Worm (Caenorhabditis elegans): ENCODE data around the gene C50E3.15.

Gene C50E3.15

DNA sequence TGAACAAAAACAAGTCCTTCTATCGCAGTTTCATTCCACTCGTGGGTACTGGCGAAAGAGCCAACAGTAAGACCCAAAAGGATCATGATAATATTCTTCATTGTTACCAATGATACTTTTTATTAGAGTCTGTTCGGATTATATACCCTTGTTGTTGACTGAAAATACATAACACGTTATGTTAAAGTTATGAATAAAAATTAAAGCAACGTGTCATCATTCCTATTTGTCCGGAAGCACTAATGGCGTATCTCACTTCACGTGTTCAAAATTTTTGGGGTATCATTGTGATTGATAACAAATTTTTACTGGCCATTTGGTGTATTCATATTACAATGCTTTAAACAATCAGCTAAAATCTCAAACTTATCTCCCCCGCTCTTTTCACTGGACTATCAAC lies 16.8 kb upstream of the C50E3.15 start, which contains the start of gene scl-26:
TSS of gene scl-26 (minus strand) at position 101 of the 400 bp plus-strand sequence.
- TF ChIP-seq klf-2 (GFP tag; conservative IDR thresholded peaks at IDR 0.05) (no peak), ztf-23 (GFP tag; IDR thresholded peaks at IDR 0.05) (no peak), T22C8.4 (GFP tag; IDR thresholded peaks at IDR 0.05) (no peak)

DNA sequence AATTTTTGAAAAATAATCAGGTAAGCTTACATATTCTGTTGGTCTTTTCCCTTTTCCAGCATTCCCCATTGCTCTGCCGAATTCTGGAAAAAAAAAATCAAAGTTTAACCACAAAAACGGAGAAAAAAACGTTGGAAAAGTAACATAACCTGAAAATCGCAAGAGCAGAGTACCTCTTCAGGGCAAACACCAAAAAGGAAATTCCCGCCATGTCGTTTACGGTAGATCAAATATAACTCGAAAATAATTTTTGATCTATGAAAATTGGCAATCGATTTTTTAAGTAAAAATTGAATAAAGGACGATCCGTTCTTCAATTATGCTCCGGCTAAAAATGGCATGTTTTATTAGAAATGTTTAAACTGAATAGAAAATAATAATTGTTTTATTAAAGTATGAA lies 14.8 kb upstream of the C50E3.15 start, which contains the start of gene C50E3.11:
TSS of gene C50E3.11 (minus strand) at position 83 of the 400 bp plus-strand sequence.
- TF ChIP-seq med-1 (GFP tag; optimal IDR thresholded peaks at IDR 0.05; ENCODE audit: insufficient read depth) (no peak), flt-1 (GFP tag; IDR thresholded peaks at IDR 0.05) (no peak), klf-2 (GFP tag; conservative IDR thresholded peaks at IDR 0.05) (no peak), ztf-23 (GFP tag; IDR thresholded peaks at IDR 0.05) (no peak), cog-1 (tag; optimal IDR thresholded peaks at IDR 0.05) (no peak), tab-1 (GFP tag; IDR thresholded peaks at IDR 0.05) (no peak), ztf-29 (GFP tag; IDR thresholded peaks at IDR 0.05) (no peak), T22C8.4 (GFP tag; IDR thresholded peaks at IDR 0.05) (no peak), ref-1 (GFP tag; conservative IDR thresholded peaks at IDR 0.05) (no peak)

DNA sequence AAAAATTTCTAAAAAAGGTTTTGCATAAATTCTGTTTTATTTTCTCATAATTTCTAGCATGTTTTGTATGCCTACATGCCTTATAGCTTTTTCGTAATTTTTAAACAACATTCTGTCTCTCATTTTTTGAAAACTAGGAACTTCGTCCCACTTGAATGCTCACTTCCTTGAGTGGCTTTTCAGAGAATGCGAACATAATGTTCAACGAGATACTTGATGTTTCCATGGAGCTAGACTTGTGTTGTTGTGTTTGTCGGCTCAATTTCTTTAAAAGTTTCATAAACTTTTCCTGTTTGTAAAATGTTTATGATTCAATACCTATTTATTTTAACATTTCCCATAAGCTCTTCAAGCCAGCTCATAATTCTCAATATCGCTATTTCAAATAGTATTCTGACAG lies 13.4 kb upstream of the C50E3.15 start, which contains the start of gene clec-213:
TSS of gene clec-213 (plus strand) at position 301 of the 400 bp plus-strand sequence.
- TF ChIP-seq med-1 (GFP tag; optimal IDR thresholded peaks at IDR 0.05; ENCODE audit: insufficient read depth) (no peak), tab-1 (GFP tag; IDR thresholded peaks at IDR 0.05) (no peak), flt-1 (GFP tag; IDR thresholded peaks at IDR 0.05) (no peak), T22C8.4 (GFP tag; IDR thresholded peaks at IDR 0.05) (no peak), ztf-23 (GFP tag; IDR thresholded peaks at IDR 0.05) (no peak), cog-1 (tag; optimal IDR thresholded peaks at IDR 0.05) (no peak), klf-2 (GFP tag; conservative IDR thresholded peaks at IDR 0.05) (no peak), ref-1 (GFP tag; conservative IDR thresholded peaks at IDR 0.05) (no peak), ztf-29 (GFP tag; IDR thresholded peaks at IDR 0.05) (no peak)

DNA sequence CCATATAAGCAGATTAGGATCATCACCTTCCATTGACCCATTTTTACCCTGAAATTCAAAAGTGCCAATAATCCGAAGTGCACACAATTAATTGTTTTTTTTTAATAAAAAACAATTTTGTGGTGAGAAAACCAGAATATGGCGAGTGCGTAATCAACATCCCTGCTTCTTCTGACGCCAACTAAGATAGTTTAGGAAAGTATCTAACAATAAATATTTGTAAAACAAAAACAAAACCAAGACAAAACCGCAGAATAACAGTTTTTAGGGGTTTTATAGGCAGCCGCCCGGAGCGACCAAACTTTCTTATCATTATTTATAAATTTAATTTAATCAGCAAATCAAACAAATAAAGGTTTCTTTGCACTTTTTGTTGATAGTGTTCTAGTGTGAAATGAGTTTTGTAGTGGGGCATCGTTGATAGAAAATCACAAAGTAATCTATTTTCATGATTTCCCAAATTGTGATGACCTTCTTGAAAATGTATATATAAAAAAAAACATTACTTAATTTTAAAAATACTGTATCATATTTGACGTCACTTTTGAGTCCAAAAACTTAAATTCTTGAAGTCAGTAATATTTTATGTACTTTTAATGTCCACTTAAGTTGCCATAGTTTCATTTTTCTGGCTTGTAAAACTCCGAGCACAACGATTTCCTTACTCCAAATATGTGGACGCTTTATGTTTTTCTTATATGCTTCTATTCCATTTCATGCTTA lies 8.4 kb upstream of the C50E3.15 start, which contains the start of the genes folt-3 and clec-214:
TSS of gene folt-3 (minus strand) at position 51 of the 723 bp plus-strand sequence.
TSS of gene clec-214 (plus strand) at position 673 of the 723 bp plus-strand sequence.
- no peak for TF ChIP-seq ref-1 (GFP tag; conservative IDR thresholded peaks at IDR 0.05)
- no peak for TF ChIP-seq ztf-23 (GFP tag; IDR thresholded peaks at IDR 0.05)
- TF ChIP-seq T22C8.4 (GFP tag; IDR thresholded peaks at IDR 0.05), result no peak
- TF ChIP-seq tab-1 (GFP tag; IDR thresholded peaks at IDR 0.05), result no peak
- TF ChIP-seq klf-2 (GFP tag; conservative IDR thresholded peaks at IDR 0.05), result no peak
- no peak for TF ChIP-seq med-1 (GFP tag; optimal IDR thresholded peaks at IDR 0.05; ENCODE audit: insufficient read depth)
- TF ChIP-seq flt-1 (GFP tag; IDR thresholded peaks at IDR 0.05), result no peak
- TF ChIP-seq ztf-29 (GFP tag; IDR thresholded peaks at IDR 0.05), result no peak
- TF ChIP-seq cog-1 (tag; optimal IDR thresholded peaks at IDR 0.05), result no peak

DNA sequence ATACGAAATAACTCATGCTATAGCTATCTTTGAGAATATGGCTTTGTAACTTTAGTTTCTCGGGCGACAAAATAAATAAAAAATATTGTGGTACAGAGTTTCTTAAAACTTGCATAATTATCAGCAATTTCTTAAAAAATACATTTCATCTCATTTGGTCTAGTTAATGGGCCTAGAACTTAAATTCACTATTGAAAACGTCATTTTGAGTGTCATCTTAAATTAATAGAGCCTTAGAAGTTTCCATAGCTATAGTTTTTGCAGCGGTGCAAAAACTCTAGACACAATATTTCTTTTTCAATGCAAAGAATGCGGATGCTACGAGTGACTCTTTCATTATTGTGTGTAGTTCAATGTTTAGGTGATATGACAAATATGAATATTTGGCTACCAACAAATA lies 6.2 kb upstream of the C50E3.15 start, which contains the start of gene clec-215:
TSS of gene clec-215 (plus strand) at position 301 of the 400 bp plus-strand sequence.
- no peak for TF ChIP-seq ref-1 (GFP tag; conservative IDR thresholded peaks at IDR 0.05)
- no peak for TF ChIP-seq ztf-23 (GFP tag; IDR thresholded peaks at IDR 0.05)
- no peak for TF ChIP-seq flt-1 (GFP tag; IDR thresholded peaks at IDR 0.05)
- TF ChIP-seq ztf-29 (GFP tag; IDR thresholded peaks at IDR 0.05), result no peak
- TF ChIP-seq tab-1 (GFP tag; IDR thresholded peaks at IDR 0.05), result no peak
- TF ChIP-seq cog-1 (tag; optimal IDR thresholded peaks at IDR 0.05), result no peak
- no peak for TF ChIP-seq med-1 (GFP tag; optimal IDR thresholded peaks at IDR 0.05; ENCODE audit: insufficient read depth)
- TF ChIP-seq T22C8.4 (GFP tag; IDR thresholded peaks at IDR 0.05), result no peak
- TF ChIP-seq klf-2 (GFP tag; conservative IDR thresholded peaks at IDR 0.05), result no peak

DNA sequence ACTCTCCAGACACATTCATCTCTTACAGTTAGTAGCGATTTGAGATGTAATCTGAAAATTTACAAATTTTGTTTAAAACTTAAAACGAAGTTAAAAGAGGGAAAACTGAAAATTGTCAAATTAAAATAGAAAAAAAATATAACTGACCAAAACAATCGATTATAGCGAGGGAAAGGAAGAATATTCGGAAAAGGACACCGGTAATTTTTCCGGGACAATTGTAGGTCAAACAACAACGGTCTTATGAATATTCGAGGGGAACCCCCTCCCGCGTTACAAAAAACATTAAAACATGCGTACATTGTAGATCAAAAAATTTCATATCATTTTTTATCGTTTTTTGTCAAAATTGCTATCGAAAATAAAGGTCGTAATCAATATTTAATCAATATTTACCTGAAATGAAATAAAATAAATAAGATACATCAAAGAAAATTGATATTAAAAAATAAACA lies 3.8 kb downstream of the C50E3.15 start, which contains the start of gene C50E3.12:
TSS of gene C50E3.12 (minus strand) at position 51 of the 455 bp plus-strand sequence.
- TF ChIP-seq ztf-29 (GFP tag; IDR thresholded peaks at IDR 0.05), result no peak
- TF ChIP-seq ref-1 (GFP tag; conservative IDR thresholded peaks at IDR 0.05), result no peak
- TF ChIP-seq cog-1 (tag; optimal IDR thresholded peaks at IDR 0.05), result no peak
- no peak for TF ChIP-seq klf-2 (GFP tag; conservative IDR thresholded peaks at IDR 0.05)
- no peak for TF ChIP-seq ztf-23 (GFP tag; IDR thresholded peaks at IDR 0.05)
- TF ChIP-seq T22C8.4 (GFP tag; IDR thresholded peaks at IDR 0.05), result no peak
- no peak for TF ChIP-seq flt-1 (GFP tag; IDR thresholded peaks at IDR 0.05)
- TF ChIP-seq med-1 (GFP tag; optimal IDR thresholded peaks at IDR 0.05; ENCODE audit: insufficient read depth), result no peak
- TF ChIP-seq tab-1 (GFP tag; IDR thresholded peaks at IDR 0.05), result no peak

DNA sequence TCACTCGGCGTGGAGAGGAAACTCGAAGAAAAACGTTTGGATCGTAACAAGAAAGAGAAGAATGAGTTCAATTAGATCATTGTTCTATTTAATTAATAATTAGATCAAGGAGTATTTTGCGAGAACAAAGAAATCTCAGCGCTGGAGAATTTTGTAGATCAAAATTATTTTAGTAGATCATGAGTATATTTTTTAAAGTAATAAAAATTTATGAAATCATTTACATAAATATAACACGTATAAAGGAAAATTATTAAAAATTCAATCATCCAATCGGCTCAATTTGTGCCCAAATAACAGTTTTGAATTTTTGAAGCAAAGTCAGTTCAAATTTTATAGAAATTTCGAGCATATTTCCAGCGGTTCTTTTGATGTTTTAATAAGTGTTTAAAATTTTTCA lies 5.9 kb downstream of the C50E3.15 start, which contains the start of gene C50E3.13:
TSS of gene C50E3.13 (minus strand) at position 101 of the 400 bp plus-strand sequence.
- no peak for TF ChIP-seq klf-2 (GFP tag; conservative IDR thresholded peaks at IDR 0.05)
- TF ChIP-seq tab-1 (GFP tag; IDR thresholded peaks at IDR 0.05), result no peak
- no peak for TF ChIP-seq ref-1 (GFP tag; conservative IDR thresholded peaks at IDR 0.05)
- TF ChIP-seq med-1 (GFP tag; optimal IDR thresholded peaks at IDR 0.05; ENCODE audit: insufficient read depth), result no peak
- TF ChIP-seq flt-1 (GFP tag; IDR thresholded peaks at IDR 0.05), result no peak
- TF ChIP-seq T22C8.4 (GFP tag; IDR thresholded peaks at IDR 0.05), result no peak
- TF ChIP-seq cog-1 (tag; optimal IDR thresholded peaks at IDR 0.05), result no peak
- no peak for TF ChIP-seq ztf-23 (GFP tag; IDR thresholded peaks at IDR 0.05)

DNA sequence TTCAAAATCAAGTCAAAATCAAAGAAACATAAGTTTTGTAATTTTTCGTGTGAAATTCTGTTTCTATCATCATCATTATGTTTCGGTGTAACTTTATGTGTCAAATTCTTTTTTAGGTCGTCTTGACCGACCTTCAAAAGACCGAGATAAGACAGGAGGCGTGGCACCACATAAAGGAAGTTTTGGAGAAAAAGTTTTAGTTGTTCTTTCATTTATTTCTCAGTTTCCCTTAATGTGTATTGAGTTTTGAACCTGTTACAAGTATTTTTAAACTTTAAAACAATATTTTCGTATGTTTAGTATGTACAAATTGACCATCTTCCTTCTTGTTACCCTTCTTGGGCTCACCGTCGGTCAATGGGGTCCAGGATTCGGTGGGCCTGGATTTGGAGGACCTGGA lies 6.4 kb downstream of the C50E3.15 start, which contains the start of gene grsp-4:
TSS of gene grsp-4 (plus strand) at position 301 of the 400 bp plus-strand sequence.
- TF ChIP-seq klf-2 (GFP tag; conservative IDR thresholded peaks at IDR 0.05) (no peak), ztf-29 (GFP tag; IDR thresholded peaks at IDR 0.05) (no peak)

DNA sequence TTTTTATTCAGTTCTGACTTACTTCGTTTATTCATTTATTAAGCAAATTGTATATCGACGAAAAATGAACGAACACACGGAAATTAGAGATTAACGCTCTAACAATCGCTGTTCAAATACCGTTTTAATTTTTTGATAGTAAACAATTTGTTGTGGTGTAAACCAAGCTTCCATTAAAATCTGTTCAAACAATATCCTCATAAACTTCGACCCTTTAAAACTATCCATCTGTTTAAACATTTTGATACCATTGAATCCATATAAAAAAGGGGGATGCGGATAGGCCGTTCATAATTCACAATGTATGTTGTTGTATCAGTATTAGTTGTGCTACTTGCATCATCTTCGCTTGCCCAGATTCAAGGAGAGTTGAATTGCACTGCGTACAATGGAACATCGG lies 8.3 kb downstream of the C50E3.15 start, which contains the start of gene F07C4.6:
TSS of gene F07C4.6 (plus strand) at position 301 of the 400 bp plus-strand sequence.
- TF ChIP-seq cog-1 (tag; optimal IDR thresholded peaks at IDR 0.05) (no peak), T22C8.4 (GFP tag; IDR thresholded peaks at IDR 0.05) (no peak)
